Worm (Caenorhabditis elegans): ENCODE measurements around the gene amx-1.

ce11 chrIII:3812369-3812993 lies 9.7 kb upstream of the amx-1 start:
- TF ChIP-seq him-1 (tag; optimal IDR thresholded peaks at IDR 0.05) (no peak), W03F9.2 (tag; optimal IDR thresholded peaks at IDR 0.05) (no peak)
